Fruit fly (Drosophila melanogaster) Kc167 (cell line): Measurements from ENCODE around the gene CG5810.

Experiments used
- Myc ChIP-seq: fragments of >200 bp; optimal IDR thresholded peaks from 2 replicates; lab custom pipeline; 2017; ENCODE audit warnings: missing external identifiers
- insv ChIP-seq: fragments of >200 bp; optimal IDR thresholded peaks from 3 replicates; lab custom pipeline; 2018; ENCODE audit warnings: missing external identifiers
- psq ChIP-seq: fragments of >200 bp; optimal IDR thresholded peaks from 2 replicates; lab custom pipeline; 2017; ENCODE audit warnings: missing external identifiers

DNA sequence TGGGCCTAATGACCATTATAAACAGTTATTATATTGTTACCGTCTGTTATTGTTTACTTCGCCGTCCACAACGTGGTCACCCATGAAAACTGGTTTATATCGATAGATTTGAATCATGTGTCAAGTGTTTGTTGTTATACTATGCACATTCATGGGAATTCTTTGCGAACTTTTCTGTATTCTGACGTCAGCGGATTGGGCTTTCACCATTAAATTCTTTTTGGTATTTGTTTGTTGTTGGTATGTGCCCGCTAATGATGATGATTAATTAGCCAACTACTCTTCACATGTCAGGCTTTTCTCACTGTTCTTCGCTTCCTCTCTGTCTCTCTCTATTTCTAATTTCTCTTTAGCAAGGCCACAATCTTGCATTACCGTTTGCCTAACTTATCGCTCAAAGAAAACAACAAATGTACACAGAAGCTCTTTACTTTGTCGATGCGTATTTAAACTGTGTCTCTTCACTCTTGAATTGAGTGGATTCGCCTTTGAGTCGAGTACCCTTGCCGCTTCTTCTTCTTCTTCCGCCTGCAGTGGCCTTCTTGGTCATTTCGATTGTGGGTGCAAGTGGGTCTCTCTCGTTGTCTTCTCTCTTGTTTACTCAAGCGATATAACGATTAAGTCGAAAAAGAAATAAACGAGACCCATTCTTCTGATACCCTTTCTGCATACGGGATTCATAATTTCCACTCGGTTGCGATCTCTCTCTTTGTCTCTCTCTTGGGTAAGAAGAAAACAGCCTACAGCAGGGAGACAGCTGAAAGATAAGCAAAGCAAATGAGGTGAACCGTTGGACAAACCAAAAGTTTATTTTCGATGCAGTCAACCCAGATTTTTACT lies 40.3 kb downstream of the CG5810 start:
- TF ChIP-seq insv (lab: Kevin White, UChicago): no peak
- no peak for TF ChIP-seq Myc
- no peak for TF ChIP-seq psq (lab: Kevin White, UChicago)
